Worm (Caenorhabditis elegans) whole organism, L2 larva: ENCODE results near the gene phf-33.

Experiments used
- C34F6.9 ChIP-seq: fragments of 150-350 bp; optimal IDR thresholded peaks from 2 replicates; lab custom pipeline; 2014; ENCODE audit warnings: missing biosample characterization, missing genetic modification characterization
- F13H6.1 ChIP-seq: sonication (generic microtip); optimal IDR thresholded peaks from 2 replicates; lab custom pipeline; 2016; ENCODE audit warnings: missing genetic modification characterization, missing compliant biosample characterization
- R02D3.7 ChIP-seq: fragments of 150-350 bp; optimal IDR thresholded peaks from 2 replicates; lab custom pipeline; 2014; ENCODE audit warnings: missing biosample characterization, missing genetic modification characterization
- Y55F3AM.14 ChIP-seq: fragments of 200-800 bp; sonication (Bioruptor generic); optimal IDR thresholded peaks from 2 replicates; lab custom pipeline; 2018; ENCODE audit warnings: mild to moderate bottlenecking, missing genetic modification characterization, missing compliant biosample characterization
- ZK546.5 ChIP-seq: sonication (generic microtip); optimal IDR thresholded peaks from 2 replicates; lab custom pipeline; 2017; ENCODE audit warnings: missing biosample characterization, missing genetic modification characterization
- alr-1 ChIP-seq: fragments of 150-350 bp; optimal IDR thresholded peaks from 2 replicates; lab custom pipeline; 2014; ENCODE audit warnings: missing biosample characterization, missing genetic modification characterization
- aly-2 ChIP-seq: fragments of 150-350 bp; optimal IDR thresholded peaks from 2 replicates; lab custom pipeline; 2014; ENCODE audit warnings: missing biosample characterization, missing genetic modification characterization
- ama-1 ChIP-seq: fragments of 150-350 bp; optimal IDR thresholded peaks from 2 replicates; lab custom pipeline; 2018; ENCODE audit warnings: inconsistent platforms
- blmp-1 ChIP-seq: sonication (generic microtip); optimal IDR thresholded peaks from 2 replicates; lab custom pipeline; 2017; ENCODE audit warnings: missing genetic modification characterization, mild to moderate bottlenecking, missing compliant biosample characterization, antibody characterized with exemption, moderate library complexity; ENCODE audit not compliant: insufficient read depth
- ceh-16 ChIP-seq: fragments of 150-350 bp; optimal IDR thresholded peaks from 2 replicates; lab custom pipeline; 2014; ENCODE audit warnings: missing biosample characterization, missing genetic modification characterization
- crh-2 ChIP-seq: sonication (generic microtip); optimal IDR thresholded peaks from 2 replicates; lab custom pipeline; 2017; ENCODE audit warnings: missing biosample characterization, missing genetic modification characterization
- dmd-4 ChIP-seq: sonication (generic microtip); optimal IDR thresholded peaks from 2 replicates; lab custom pipeline; 2017; ENCODE audit warnings: missing biosample characterization, missing genetic modification characterization
- egl-27 ChIP-seq: sonication (generic microtip); optimal IDR thresholded peaks from 3 replicates; lab custom pipeline; 2017; ENCODE audit warnings: missing biosample characterization, missing genetic modification reagents, missing genetic modification characterization
- elt-1 ChIP-seq: fragments of 150-350 bp; optimal IDR thresholded peaks from 2 replicates; lab custom pipeline; 2014; ENCODE audit warnings: missing biosample characterization, missing genetic modification characterization
- elt-3 ChIP-seq: sonication (generic microtip); optimal IDR thresholded peaks from 2 replicates; lab custom pipeline; 2017; ENCODE audit warnings: missing biosample characterization, missing genetic modification characterization
- fos-1 ChIP-seq: fragments of 150-350 bp; optimal IDR thresholded peaks from 2 replicates; lab custom pipeline; 2014; ENCODE audit warnings: missing biosample characterization, missing genetic modification characterization
- gmeb-1 ChIP-seq: fragments of 150-350 bp; optimal IDR thresholded peaks from 2 replicates; lab custom pipeline; 2014; ENCODE audit warnings: missing biosample characterization, missing genetic modification characterization
- lin-11 ChIP-seq: fragments of 150-350 bp; sonication (generic microtip); optimal IDR thresholded peaks from 2 replicates; lab custom pipeline; 2014; ENCODE audit warnings: missing biosample characterization, missing genetic modification characterization, inconsistent platforms, mixed read lengths
- lin-13 ChIP-seq: fragments of 150-350 bp; optimal IDR thresholded peaks from 2 replicates; lab custom pipeline; 2014; ENCODE audit warnings: missing biosample characterization, missing genetic modification reagents, missing genetic modification characterization
- lin-39 ChIP-seq: fragments of 150-350 bp; optimal IDR thresholded peaks from 2 replicates; lab custom pipeline; 2014; ENCODE audit warnings: missing biosample characterization, missing genetic modification reagents, missing genetic modification characterization
- lsy-2 ChIP-seq, 2 experiments: fragments of 150-350 bp in 1 of 2; sonication (generic microtip) in 1 of 2; optimal IDR thresholded peaks; 2 replicates each; lab custom pipeline; 2014 to 2017; ENCODE audit warnings: missing biosample characterization in 2 of 2, missing genetic modification characterization in 2 of 2
- mab-5 ChIP-seq: fragments of 150-350 bp; optimal IDR thresholded peaks from 2 replicates; lab custom pipeline; 2014; ENCODE audit warnings: missing biosample characterization, missing genetic modification characterization
- mbf-1 ChIP-seq: sonication (generic microtip); optimal IDR thresholded peaks from 2 replicates; lab custom pipeline; 2017; ENCODE audit warnings: missing biosample characterization, missing genetic modification characterization
- mdl-1 ChIP-seq, 2 experiments: fragments of 150-350 bp in 1 of 2; sonication (generic microtip) in 1 of 2; optimal IDR thresholded peaks; 2 replicates each; lab custom pipeline; 2017; ENCODE audit warnings: missing biosample characterization in 2 of 2, missing genetic modification characterization in 2 of 2
- nhr-10 ChIP-seq: sonication (generic microtip); optimal IDR thresholded peaks from 2 replicates; lab custom pipeline; 2017; ENCODE audit warnings: missing biosample characterization, missing genetic modification characterization
- nhr-11 ChIP-seq: fragments of 150-350 bp; optimal IDR thresholded peaks from 2 replicates; lab custom pipeline; 2014; ENCODE audit warnings: missing biosample characterization, missing genetic modification characterization
- nhr-129 ChIP-seq: fragments of 150-350 bp; optimal IDR thresholded peaks from 2 replicates; lab custom pipeline; 2014; ENCODE audit warnings: missing biosample characterization, missing genetic modification characterization
- nhr-21 ChIP-seq: fragments of 150-350 bp; optimal IDR thresholded peaks from 2 replicates; lab custom pipeline; 2014; ENCODE audit warnings: missing biosample characterization, missing genetic modification characterization
- nhr-237 ChIP-seq: fragments of 150-350 bp; optimal IDR thresholded peaks from 2 replicates; lab custom pipeline; 2014; ENCODE audit warnings: missing biosample characterization, missing genetic modification characterization
- nhr-25 ChIP-seq: fragments of 150-350 bp; sonication (generic microtip); optimal IDR thresholded peaks from 3 replicates; lab custom pipeline; 2014; ENCODE audit warnings: missing biosample characterization, missing genetic modification characterization
- nhr-6 ChIP-seq: fragments of 150-350 bp; optimal IDR thresholded peaks from 2 replicates; lab custom pipeline; 2014; ENCODE audit warnings: missing biosample characterization, missing genetic modification characterization
- nhr-77 ChIP-seq: fragments of 150-350 bp; optimal IDR thresholded peaks from 2 replicates; lab custom pipeline; 2014; ENCODE audit warnings: missing biosample characterization, missing genetic modification characterization
- peb-1 ChIP-seq: fragments of 150-350 bp; optimal IDR thresholded peaks from 2 replicates; lab custom pipeline; 2014; ENCODE audit warnings: missing biosample characterization, missing genetic modification characterization
- sem-4 ChIP-seq: fragments of 150-350 bp; optimal IDR thresholded peaks from 2 replicates; lab custom pipeline; 2014; ENCODE audit warnings: missing biosample characterization, missing genetic modification reagents, missing genetic modification characterization
- skn-1 ChIP-seq: sonication (generic microtip); optimal IDR thresholded peaks from 2 replicates; lab custom pipeline; 2017; ENCODE audit warnings: missing biosample characterization, missing genetic modification characterization
- sma-3 ChIP-seq: sonication (generic microtip); optimal IDR thresholded peaks from 2 replicates; lab custom pipeline; 2016; ENCODE audit warnings: missing genetic modification reagents, missing genetic modification characterization, missing compliant biosample characterization
- sma-9 ChIP-seq, 2 experiments: fragments of 150-350 bp in 1 of 2; sonication (generic microtip) in 1 of 2; optimal IDR thresholded peaks; 2 replicates each; lab custom pipeline; 2014 to 2016; ENCODE audit warnings: missing genetic modification characterization in 2 of 2, mild to moderate bottlenecking in 1 of 2, missing biosample characterization in 1 of 2, missing compliant biosample characterization in 1 of 2, missing genetic modification reagents in 1 of 2, moderate library complexity in 1 of 2
- snpc-4 ChIP-seq: fragments of 150-350 bp; optimal IDR thresholded peaks from 2 replicates; lab custom pipeline; 2014; ENCODE audit warnings: missing biosample characterization, missing genetic modification characterization
- unc-39 ChIP-seq: fragments of 150-350 bp; optimal IDR thresholded peaks from 2 replicates; lab custom pipeline; 2014; ENCODE audit warnings: missing biosample characterization, missing genetic modification characterization
- unc-55 ChIP-seq: fragments of 150-350 bp; sonication (generic microtip); optimal IDR thresholded peaks from 3 replicates; lab custom pipeline; 2014; ENCODE audit warnings: missing biosample characterization, missing genetic modification reagents, missing genetic modification characterization
- zag-1 ChIP-seq: fragments of 150-350 bp; optimal IDR thresholded peaks from 2 replicates; lab custom pipeline; 2014; ENCODE audit warnings: missing biosample characterization, missing genetic modification characterization
- ztf-1 ChIP-seq: fragments of 200-800 bp; sonication (Bioruptor generic); conservative IDR thresholded peaks from 2 replicates; pipeline ENCODE4 v1.3.6; 2022; ENCODE audit warnings: missing genetic modification characterization, missing compliant biosample characterization
- ztf-4 ChIP-seq: fragments of 150-350 bp; optimal IDR thresholded peaks from 2 replicates; lab custom pipeline; 2014; ENCODE audit warnings: missing biosample characterization, missing genetic modification characterization

phf-33 gene

ce11 chrX:13251914-13252434 is 26.8 kb downstream of the phf-33 start, which contains the start of gene nhr-32:
Gene nhr-32 (plus strand): TSS chrX:13251964.
- TF ChIP-seq mab-5 (tag; lab: Kevin White, UChicago): no peak
- TF ChIP-seq fos-1 (tag; lab: Kevin White, UChicago): peak; percentile 10
- TF ChIP-seq, all 48 proteins: peak for 1

ce11 chrX:13251354-13251843 is 27.4 kb downstream of the phf-33 start:
- no peak for TF ChIP-seq nhr-77 (tag; lab: Kevin White, UChicago)
- no peak for TF ChIP-seq aly-2 (tag; lab: Kevin White, UChicago)
- peak; percentile 67 for TF ChIP-seq nhr-6 (tag; lab: Kevin White, UChicago)
- no peak for TF ChIP-seq snpc-4 (tag; lab: Kevin White, UChicago)
- TF ChIP-seq ama-1 (lab: Kevin White, UChicago): no peak
- TF ChIP-seq elt-1: peak; percentile 92
- no peak for TF ChIP-seq alr-1 (tag; lab: Kevin White, UChicago)
- TF ChIP-seq gmeb-1 (tag; lab: Kevin White, UChicago): peak; percentile 35
- TF ChIP-seq egl-27 (tag; lab: Kevin White, UChicago): peak; percentile 25
- TF ChIP-seq mbf-1 (tag; lab: Kevin White, UChicago): no peak
- peak; percentile 74 for TF ChIP-seq crh-2 (tag; lab: Kevin White, UChicago)
- TF ChIP-seq mdl-1 (tag; optimal IDR thresholded peaks at IDR 0.05; lab: Kevin White, UChicago): peak; percentile 96
- peak; percentile 94 for TF ChIP-seq nhr-129 (tag; lab: Kevin White, UChicago)
- TF ChIP-seq C34F6.9 (tag; lab: Kevin White, UChicago): peak; percentile 67
- TF ChIP-seq ceh-16 (tag; lab: Kevin White, UChicago): peak; percentile 14
- no peak for TF ChIP-seq dmd-4
- no peak for TF ChIP-seq nhr-237 (tag; lab: Kevin White, UChicago)
- peak; percentile 64 for TF ChIP-seq fos-1 (tag; lab: Kevin White, UChicago)
- TF ChIP-seq blmp-1: peak; percentile 62
- peak; percentile 61 for TF ChIP-seq ztf-4 (tag; lab: Kevin White, UChicago)
- peak; percentile 63 for TF ChIP-seq lin-11 (tag; lab: Kevin White, UChicago)
- peak; percentile 1 for TF ChIP-seq Y55F3AM.14
- peak; percentile 77 for TF ChIP-seq nhr-25 (tag; lab: Kevin White, UChicago)
- no peak for TF ChIP-seq unc-39 (tag; lab: Kevin White, UChicago)
- peak; percentile 83 for TF ChIP-seq sma-9 (GFP tag; optimal IDR thresholded peaks at IDR 0.05; lab: Kevin White, UChicago)
- TF ChIP-seq sma-9 (tag; optimal IDR thresholded peaks at IDR 0.05; lab: Kevin White, UChicago): no peak
- no peak for TF ChIP-seq ztf-1 (GFP tag; lab: Robert Waterston, UW)
- TF ChIP-seq mab-5 (tag; lab: Kevin White, UChicago): peak; percentile 1
- TF ChIP-seq ZK546.5 (tag; lab: Kevin White, UChicago): no peak
- TF ChIP-seq zag-1 (tag; lab: Kevin White, UChicago): peak; percentile 44
- peak; percentile 63 for TF ChIP-seq sma-3 (GFP tag; lab: Kevin White, UChicago)
- peak; percentile 69 for TF ChIP-seq nhr-21 (tag; lab: Kevin White, UChicago)
- peak; percentile 37 for TF ChIP-seq unc-55
- TF ChIP-seq elt-3 (tag; lab: Kevin White, UChicago): no peak
- TF ChIP-seq R02D3.7: no peak
- TF ChIP-seq lsy-2 (tag; optimal IDR thresholded peaks at IDR 0.05; lab: Kevin White, UChicago): peak; percentile 1 to 71
- TF ChIP-seq peb-1 (tag; lab: Kevin White, UChicago): no peak
- peak; percentile 16 for TF ChIP-seq lin-13 (GFP tag; lab: Kevin White, UChicago)
- no peak for TF ChIP-seq nhr-10 (tag; lab: Kevin White, UChicago)
- TF ChIP-seq sem-4 (tag; lab: Kevin White, UChicago): peak; percentile 75
- peak; percentile 78 for TF ChIP-seq F13H6.1 (tag; lab: Kevin White, UChicago)

ce11 chrX:13250163-13250562 is 28.6 kb downstream of the phf-33 start:
- TF ChIP-seq alr-1 (tag; lab: Kevin White, UChicago) (no peak), lin-39 (tag; lab: Kevin White, UChicago) (no peak), nhr-11 (tag; lab: Kevin White, UChicago) (no peak), mdl-1 (tag; optimal IDR thresholded peaks at IDR 0.05; lab: Kevin White, UChicago) (peak; percentile 40 to 69), sem-4 (tag; lab: Kevin White, UChicago) (peak; percentile 14), mab-5 (tag; lab: Kevin White, UChicago) (no peak), nhr-129 (tag; lab: Kevin White, UChicago) (peak; percentile 66), crh-2 (tag; lab: Kevin White, UChicago) (peak; percentile 71), nhr-21 (tag; lab: Kevin White, UChicago) (peak; percentile 6), Y55F3AM.14 (peak; percentile 36), sma-9 (GFP tag; optimal IDR thresholded peaks at IDR 0.05; lab: Kevin White, UChicago) (peak; percentile 85), sma-9 (tag; optimal IDR thresholded peaks at IDR 0.05; lab: Kevin White, UChicago) (no peak), sma-3 (GFP tag; lab: Kevin White, UChicago) (peak; percentile 70), skn-1 (tag; lab: Kevin White, UChicago) (no peak), blmp-1 (peak; percentile 70), F13H6.1 (tag; lab: Kevin White, UChicago) (peak; percentile 76), fos-1 (tag; lab: Kevin White, UChicago) (peak; percentile 54), nhr-25 (tag; lab: Kevin White, UChicago) (peak; percentile 79), gmeb-1 (tag; lab: Kevin White, UChicago) (peak; percentile 61), lin-11 (tag; lab: Kevin White, UChicago) (no peak)
